Fruit fly (Drosophila melanogaster) whole organism, wandering third instar larva: ENCODE results near the gene Elo68beta.

ENCODE experiments used
- Abd-B ChIP-seq: fragments of >200 bp; optimal IDR thresholded peaks from 2 replicates; lab custom pipeline; 2017; ENCODE audit warnings: missing biosample characterization, missing genetic modification characterization
- CG32264 ChIP-seq: fragments of 200-800 bp; sonication (Bioruptor generic); optimal IDR thresholded peaks from 2 replicates; lab custom pipeline; 2016; ENCODE audit warnings: missing biosample characterization, missing genetic modification characterization
- CG9705 ChIP-seq: fragments of 200-800 bp; sonication (Bioruptor generic); optimal IDR thresholded peaks from 2 replicates; lab custom pipeline; 2018; ENCODE audit warnings: missing biosample characterization, mild to moderate bottlenecking, missing genetic modification characterization
- CrebA ChIP-seq: fragments of 200-800 bp; sonication (Bioruptor generic); optimal IDR thresholded peaks from 2 replicates; lab custom pipeline; 2016; ENCODE audit warnings: missing biosample characterization, mild to moderate bottlenecking, missing genetic modification characterization, borderline replicate concordance
- Dfd ChIP-seq: fragments of >200 bp; optimal IDR thresholded peaks from 2 replicates; lab custom pipeline; 2017; ENCODE audit warnings: missing biosample characterization, missing genetic modification characterization
- Dif ChIP-seq: fragments of 200-275, 200-300 bp; sonication (Bioruptor generic); optimal IDR thresholded peaks from 2 replicates; lab custom pipeline; 2018; ENCODE audit warnings: missing biosample characterization, missing genetic modification characterization; ENCODE audit not compliant: partially characterized antibody
- GATAd ChIP-seq: sonication (Bioruptor generic); optimal IDR thresholded peaks from 2 replicates; lab custom pipeline; 2016; ENCODE audit warnings: missing biosample characterization, missing genetic modification characterization
- HLH106 ChIP-seq: fragments of 200-800 bp; optimal IDR thresholded peaks from 3 replicates; lab custom pipeline; 2019; ENCODE audit warnings: missing biosample characterization, mild to moderate bottlenecking, missing genetic modification characterization, moderate library complexity
- Hnf4 ChIP-seq: fragments of 200-800 bp; sonication (Bioruptor generic); optimal IDR thresholded peaks from 2 replicates; lab custom pipeline; 2016; ENCODE audit warnings: missing biosample characterization, mild to moderate bottlenecking, missing genetic modification characterization
- Hr78 ChIP-seq: fragments of >200 bp; optimal IDR thresholded peaks from 2 replicates; lab custom pipeline; 2017; ENCODE audit warnings: missing biosample characterization, missing genetic modification characterization
- Hr83 ChIP-seq: fragments of 200-300 bp; sonication (Bioruptor generic); optimal IDR thresholded peaks from 2 replicates; lab custom pipeline; 2016; ENCODE audit warnings: missing biosample characterization, mild to moderate bottlenecking, missing genetic modification characterization, moderate library complexity; ENCODE audit not compliant: poor library complexity, severe bottlenecking
- Jra ChIP-seq: sonication (Bioruptor generic); optimal IDR thresholded peaks from 2 replicates; lab custom pipeline; 2016; ENCODE audit warnings: missing biosample characterization, missing genetic modification characterization
- Mio ChIP-seq: sonication (Bioruptor generic); optimal IDR thresholded peaks from 2 replicates; lab custom pipeline; 2016; ENCODE audit warnings: missing biosample characterization, missing genetic modification characterization
- Myc ChIP-seq: fragments of >200 bp; optimal IDR thresholded peaks from 2 replicates; lab custom pipeline; 2017
- N ChIP-seq: fragments of >200 bp; optimal IDR thresholded peaks from 2 replicates; lab custom pipeline; 2018; ENCODE audit warnings: missing biosample characterization, missing external identifiers, missing genetic modification characterization
- OdsH ChIP-seq: fragments of 200-800 bp; sonication (Bioruptor generic); optimal IDR thresholded peaks from 2 replicates; lab custom pipeline; 2016; ENCODE audit warnings: missing biosample characterization, mild to moderate bottlenecking, missing genetic modification characterization
- Rel ChIP-seq, 2 experiments: fragments of 200-800 bp; sonication (Bioruptor generic) in 1 of 2; optimal IDR thresholded peaks; 2 replicates in 1 of 2; 3 replicates in 1 of 2; lab custom pipeline; 2016 to 2019; ENCODE audit warnings: mild to moderate bottlenecking in 2 of 2, missing biosample characterization in 2 of 2, missing genetic modification characterization in 2 of 2, moderate library complexity in 1 of 2
- Sp1 ChIP-seq: fragments of 200-800 bp; sonication (Bioruptor generic); optimal IDR thresholded peaks from 3 replicates; lab custom pipeline; 2019; ENCODE audit warnings: missing biosample characterization, mild to moderate bottlenecking, missing genetic modification characterization, moderate library complexity
- Vsx2 ChIP-seq: fragments of 200-300, 225-300 bp; sonication (Bioruptor generic); optimal IDR thresholded peaks from 2 replicates; lab custom pipeline; 2018; ENCODE audit warnings: missing biosample characterization, missing genetic modification characterization; ENCODE audit not compliant: partially characterized antibody
- br ChIP-seq: fragments of 200-800 bp; sonication (Bioruptor generic); optimal IDR thresholded peaks from 2 replicates; lab custom pipeline; 2016; ENCODE audit warnings: missing biosample characterization, missing genetic modification characterization
- brk ChIP-seq: fragments of 200-800 bp; sonication (Bioruptor generic); optimal IDR thresholded peaks from 2 replicates; lab custom pipeline; 2016; ENCODE audit warnings: missing biosample characterization, mild to moderate bottlenecking, missing genetic modification characterization
- dl ChIP-seq, 2 experiments: fragments of 175-275, 200-275 bp in 1 of 2; fragments of 200-275 bp in 1 of 2; sonication (Bioruptor generic); optimal IDR thresholded peaks; lab custom pipeline; 2018; ENCODE audit warnings: mild to moderate bottlenecking in 2 of 2, missing biosample characterization in 2 of 2, missing genetic modification characterization in 2 of 2, moderate library complexity in 2 of 2; ENCODE audit not compliant: partially characterized antibody in 2 of 2, insufficient read depth in 1 of 2
- dmrt93B ChIP-seq: fragments of 200-800 bp; sonication (Bioruptor generic); optimal IDR thresholded peaks from 2 replicates; lab custom pipeline; 2018; ENCODE audit warnings: missing biosample characterization, mild to moderate bottlenecking, missing genetic modification characterization
- dsf ChIP-seq: sonication (Bioruptor generic); optimal IDR thresholded peaks from 2 replicates; lab custom pipeline; 2016; ENCODE audit warnings: missing biosample characterization, missing genetic modification characterization, borderline replicate concordance
- ey ChIP-seq: fragments of 200-800 bp; sonication (Bioruptor generic); optimal IDR thresholded peaks from 2 replicates; lab custom pipeline; 2016; ENCODE audit warnings: missing biosample characterization, missing genetic modification characterization
- foxo ChIP-seq, 2 experiments: fragments of 200-800 bp; sonication (Bioruptor generic); optimal IDR thresholded peaks; 2 replicates in 1 of 2; 3 replicates in 1 of 2; lab custom pipeline; 2016 to 2017; ENCODE audit warnings: missing biosample characterization in 2 of 2, missing genetic modification characterization in 2 of 2
- fru ChIP-seq: fragments of 200-800 bp; sonication (Bioruptor generic); optimal IDR thresholded peaks from 3 replicates; lab custom pipeline; 2016; ENCODE audit warnings: missing biosample characterization, mild to moderate bottlenecking, missing genetic modification characterization
- h ChIP-seq: fragments of 200-800 bp; sonication (Bioruptor generic); optimal IDR thresholded peaks from 3 replicates; lab custom pipeline; 2016; ENCODE audit warnings: missing biosample characterization, mild to moderate bottlenecking, missing genetic modification characterization
- jim ChIP-seq: fragments of 175-275, 200-325 bp; sonication (Bioruptor generic); optimal IDR thresholded peaks from 2 replicates; lab custom pipeline; 2016; ENCODE audit warnings: missing biosample characterization, mild to moderate bottlenecking, missing genetic modification characterization
- lola ChIP-seq: fragments of >200 bp; optimal IDR thresholded peaks from 2 replicates; lab custom pipeline; 2017; ENCODE audit warnings: missing biosample characterization, missing genetic modification characterization
- pan ChIP-seq: fragments of >200 bp; optimal IDR thresholded peaks from 2 replicates; lab custom pipeline; 2017
- psq ChIP-seq: fragments of 200-800 bp; sonication (Bioruptor generic); optimal IDR thresholded peaks from 3 replicates; lab custom pipeline; 2017; ENCODE audit warnings: missing biosample characterization, mild to moderate bottlenecking, missing genetic modification characterization, moderate library complexity
- rgr ChIP-seq: fragments of 200-800 bp; sonication (Bioruptor generic); optimal IDR thresholded peaks from 3 replicates; lab custom pipeline; 2016; ENCODE audit warnings: missing biosample characterization, mild to moderate bottlenecking, missing genetic modification characterization
- sage ChIP-seq: fragments of 200-800 bp; sonication (Bioruptor generic); optimal IDR thresholded peaks from 2 replicates; lab custom pipeline; 2016; ENCODE audit warnings: missing biosample characterization, mild to moderate bottlenecking, missing genetic modification characterization
- sv ChIP-seq: fragments of 200-800 bp; sonication (Bioruptor generic); optimal IDR thresholded peaks from 3 replicates; lab custom pipeline; 2016; ENCODE audit warnings: missing biosample characterization, missing genetic modification characterization
- tai ChIP-seq: sonication (Bioruptor generic); optimal IDR thresholded peaks from 2 replicates; lab custom pipeline; 2016; ENCODE audit warnings: missing biosample characterization, missing genetic modification characterization
- usp ChIP-seq: fragments of >200 bp; optimal IDR thresholded peaks from 2 replicates; lab custom pipeline; 2017; ENCODE audit warnings: missing biosample characterization, missing genetic modification characterization
- woc ChIP-seq: sonication (Bioruptor generic); optimal IDR thresholded peaks from 2 replicates; lab custom pipeline; 2016; ENCODE audit warnings: missing biosample characterization, mild to moderate bottlenecking, missing genetic modification characterization

Elo68beta gene

DNA sequence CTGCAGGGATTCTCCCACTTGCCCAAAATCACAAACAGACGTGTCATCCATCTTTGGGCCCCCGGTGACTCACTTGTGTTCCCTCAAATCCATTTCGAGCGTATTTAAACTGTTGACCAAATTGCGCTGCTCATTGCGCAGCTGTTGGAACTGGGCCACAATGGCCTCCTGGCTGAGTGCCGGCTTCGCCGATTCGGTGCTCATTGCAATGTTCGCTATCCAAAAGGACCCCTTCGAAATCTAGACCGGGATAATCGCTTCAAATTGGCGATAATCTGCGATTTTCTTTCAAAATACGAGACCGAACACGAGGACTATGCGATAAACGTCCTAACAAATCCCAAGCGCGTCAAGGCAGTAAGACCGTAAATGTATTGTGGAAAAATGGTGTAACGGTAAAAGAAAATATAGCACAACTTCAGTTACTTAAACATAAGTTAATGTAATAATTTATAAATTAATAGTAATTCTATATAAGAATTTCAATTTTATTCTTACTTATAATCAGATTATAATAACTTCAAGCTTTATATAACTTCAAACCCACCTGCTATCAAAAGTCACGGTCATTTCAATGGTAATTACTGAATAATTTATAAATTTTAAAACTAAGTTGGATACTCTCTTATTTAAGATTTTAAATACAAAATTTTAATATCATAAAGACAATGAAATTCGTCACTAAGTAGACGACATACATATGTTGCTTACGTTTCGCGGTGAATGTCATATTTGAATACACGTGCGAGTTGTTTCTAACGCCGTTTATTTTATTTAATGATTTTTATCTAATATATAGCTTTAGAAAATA, 27.2 kb downstream of the Elo68beta start, which contains the start of the genes Pfdn2 and Noc1:
Gene Pfdn2 (minus strand): TSS at position 346 of the 811 bp plus-strand sequence.
Gene Noc1 (plus strand): TSS at position 727 of the 811 bp plus-strand sequence.
- TF ChIP-seq dsf (GFP tag; lab: Kevin White, UChicago) (peak; percentile 51), Myc (lab: Kevin White, UChicago) (peak; percentile 55), woc (no peak), Hr83 (GFP tag; lab: Kevin White, UChicago) (no peak), sv (GFP tag; lab: Kevin White, UChicago) (peak; percentile 24), psq (GFP tag; lab: Kevin White, UChicago) (peak; percentile 54)

DNA sequence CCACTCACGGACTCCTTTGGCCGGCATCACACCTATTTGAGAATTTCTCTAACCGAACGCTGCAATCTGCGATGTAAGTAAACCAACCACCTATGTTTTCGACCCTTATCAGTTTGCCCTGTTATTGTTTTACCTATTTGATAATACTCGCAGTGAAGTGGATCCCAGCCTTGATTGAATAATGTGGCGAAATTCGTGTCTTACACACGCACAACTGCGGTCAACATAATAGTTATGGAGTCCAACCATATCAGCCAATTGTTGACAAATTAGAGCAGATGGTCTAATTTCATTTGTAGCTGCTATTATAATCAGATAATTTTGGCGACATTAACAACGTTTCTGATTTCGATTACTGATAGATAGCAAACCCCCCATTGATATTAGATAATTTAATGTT, 30.4 kb downstream of the Elo68beta start:
- no peak for TF ChIP-seq N (GFP tag; lab: Kevin White, UChicago)
- no peak for TF ChIP-seq HLH106 (tag; lab: Kevin White, UChicago)
- TF ChIP-seq ey (GFP tag; lab: Kevin White, UChicago): no peak
- TF ChIP-seq Mio: no peak
- no peak for TF ChIP-seq dl (GFP tag; optimal IDR thresholded peaks at IDR 0.05; lab: Kevin White, UChicago; ENCODE audit: insufficient read depth in 1 of 2, partially characterized antibody in 2 of 2)
- TF ChIP-seq Dif (GFP tag; lab: Kevin White, UChicago): no peak
- TF ChIP-seq dmrt93B: no peak
- no peak for TF ChIP-seq Rel (GFP tag; optimal IDR thresholded peaks at IDR 0.05; lab: Kevin White, UChicago)
- no peak for TF ChIP-seq Rel (tag; optimal IDR thresholded peaks at IDR 0.05; lab: Kevin White, UChicago)
- TF ChIP-seq tai (GFP tag; lab: Kevin White, UChicago): no peak
- no peak for TF ChIP-seq pan (lab: Kevin White, UChicago)
- no peak for TF ChIP-seq sage (GFP tag; lab: Kevin White, UChicago)
- no peak for TF ChIP-seq usp (GFP tag; lab: Kevin White, UChicago)
- no peak for TF ChIP-seq Hnf4 (GFP tag; lab: Kevin White, UChicago)
- TF ChIP-seq Abd-B (GFP tag; lab: Kevin White, UChicago): no peak
- no peak for TF ChIP-seq brk

DNA sequence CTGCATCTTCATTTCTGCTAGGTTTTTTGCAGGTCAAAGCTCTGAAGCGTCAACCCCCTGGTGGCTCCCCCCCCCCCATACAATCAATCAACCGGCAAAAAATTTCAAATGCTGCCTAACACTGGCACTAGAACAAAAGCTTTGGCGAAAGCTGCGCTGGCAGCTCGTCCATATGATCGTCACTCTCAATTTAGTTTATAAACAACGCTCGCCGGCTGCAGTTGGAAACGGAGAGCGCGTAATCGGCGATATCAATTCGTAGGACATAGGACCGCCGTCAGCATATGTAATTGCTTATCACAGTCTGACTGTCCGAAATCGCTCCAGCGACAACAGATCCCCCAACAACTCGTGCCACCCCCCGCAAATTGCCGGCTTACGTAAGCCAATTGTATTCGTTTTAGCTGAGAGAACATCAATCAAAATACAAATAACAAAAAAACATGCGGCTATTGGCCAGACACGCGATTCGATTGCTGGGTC, 31.1 kb downstream of the Elo68beta start, which contains the start of gene Mocs1:
Gene Mocs1 (plus strand): TSS at position 155 of the 483 bp plus-strand sequence.
- TF ChIP-seq brk (no peak), ey (GFP tag; lab: Kevin White, UChicago) (no peak), fru (GFP tag; lab: Kevin White, UChicago) (no peak), pan (lab: Kevin White, UChicago) (no peak), Abd-B (GFP tag; lab: Kevin White, UChicago) (no peak), CrebA (GFP tag; lab: Kevin White, UChicago) (no peak), Mio (no peak), Dfd (GFP tag; lab: Kevin White, UChicago) (no peak), rgr (GFP tag; lab: Kevin White, UChicago) (peak; percentile 56), GATAd (GFP tag; lab: Kevin White, UChicago) (no peak), dsf (GFP tag; lab: Kevin White, UChicago) (no peak), tai (GFP tag; lab: Kevin White, UChicago) (no peak), Myc (lab: Kevin White, UChicago) (no peak), CG9705 (GFP tag; lab: Kevin White, UChicago) (no peak), CG32264 (GFP tag; lab: Kevin White, UChicago) (no peak), Vsx2 (GFP tag; lab: Kevin White, UChicago) (no peak), sage (GFP tag; lab: Kevin White, UChicago) (no peak), br (GFP tag; lab: Kevin White, UChicago) (no peak), sv (GFP tag; lab: Kevin White, UChicago) (no peak), h (GFP tag; lab: Kevin White, UChicago) (no peak), woc (no peak), psq (GFP tag; lab: Kevin White, UChicago) (no peak), Hnf4 (GFP tag; lab: Kevin White, UChicago) (peak; percentile 49), usp (GFP tag; lab: Kevin White, UChicago) (no peak), lola (GFP tag; lab: Kevin White, UChicago) (no peak), Sp1 (GFP tag; lab: Kevin White, UChicago) (peak; percentile 31), jim (GFP tag; lab: Kevin White, UChicago) (peak; percentile 11), foxo (GFP tag; optimal IDR thresholded peaks at IDR 0.05; lab: Kevin White, UChicago) (peak in 1 of 2 experiments; percentile 43), Jra (GFP tag; lab: Kevin White, UChicago) (no peak), OdsH (GFP tag; lab: Kevin White, UChicago) (peak; percentile 14), HLH106 (tag; lab: Kevin White, UChicago) (no peak), Hr78 (GFP tag; lab: Kevin White, UChicago) (no peak), Hr83 (GFP tag; lab: Kevin White, UChicago) (peak; percentile 77), N (GFP tag; lab: Kevin White, UChicago) (no peak), dl (GFP tag; optimal IDR thresholded peaks at IDR 0.05; lab: Kevin White, UChicago; ENCODE audit: insufficient read depth in 1 of 2, partially characterized antibody in 2 of 2) (no peak), Dif (GFP tag; lab: Kevin White, UChicago) (peak; percentile 47), dmrt93B (no peak), Rel (GFP tag; optimal IDR thresholded peaks at IDR 0.05; lab: Kevin White, UChicago) (no peak), Rel (tag; optimal IDR thresholded peaks at IDR 0.05; lab: Kevin White, UChicago) (peak; percentile 24)
